Worm (Caenorhabditis elegans): ENCODE results near the gene oct-2.

oct-2 gene

ce11 chrX:11346155-11346554 is at the start of gene oct-2:
TSS of gene oct-2 (plus strand) at chrX:11346455.
- TF ChIP-seq nhr-67 (tag; optimal IDR thresholded peaks at IDR 0.05): no peak
- TF ChIP-seq jun-1 (tag; optimal IDR thresholded peaks at IDR 0.05): no peak
- no peak for TF ChIP-seq nhr-12 (tag; optimal IDR thresholded peaks at IDR 0.05)

- TF ChIP-seq elt-1 (tag; optimal IDR thresholded peaks at IDR 0.05) (no peak), ztf-4 (tag; optimal IDR thresholded peaks at IDR 0.05) (no peak), mdl-1 (tag; optimal IDR thresholded peaks at IDR 0.05) (no peak), egl-27 (tag; optimal IDR thresholded peaks at IDR 0.05) (no peak), mml-1 (tag; optimal IDR thresholded peaks at IDR 0.05) (no peak), eor-1 (tag; optimal IDR thresholded peaks at IDR 0.05) (no peak), fos-1 (tag; optimal IDR thresholded peaks at IDR 0.05) (no peak), nhr-11 (tag; optimal IDR thresholded peaks at IDR 0.05) (no peak), daf-12 (tag; optimal IDR thresholded peaks at IDR 0.05) (no peak), sea-2 (GFP tag; optimal IDR thresholded peaks at IDR 0.05) (no peak), aly-2 (tag; optimal IDR thresholded peaks at IDR 0.05) (no peak), hmg-11 (tag; optimal IDR thresholded peaks at IDR 0.05) (no peak), pqm-1 (tag; optimal IDR thresholded peaks at IDR 0.05) (no peak), nhr-28 (tag; optimal IDR thresholded peaks at IDR 0.05) (no peak), nhr-67 (tag; optimal IDR thresholded peaks at IDR 0.05) (no peak), tbx-2 (tag; optimal IDR thresholded peaks at IDR 0.05) (no peak)
Measured at ce11 chrX:11296683-11297365, 49.4 kb upstream of the oct-2 start, which contains the start of gene inx-2. TSS of gene inx-2 (minus strand) at chrX:11296733.

- TF ChIP-seq snpc-4 (tag; optimal IDR thresholded peaks at IDR 0.05) (peak; percentile 89), lsy-12 (tag; optimal IDR thresholded peaks at IDR 0.05) (peak; percentile 34), pha-4 (tag; optimal IDR thresholded peaks at IDR 0.05) (peak; percentile 93), egl-5 (tag; optimal IDR thresholded peaks at IDR 0.05) (peak; percentile 72), fkh-10 (GFP tag; optimal IDR thresholded peaks at IDR 0.05) (peak; percentile 12), fkh-2 (tag; optimal IDR thresholded peaks at IDR 0.05) (no peak), ceh-82 (tag; optimal IDR thresholded peaks at IDR 0.05) (no peak), ztf-4 (tag; optimal IDR thresholded peaks at IDR 0.05) (no peak), elt-1 (tag; optimal IDR thresholded peaks at IDR 0.05) (peak; percentile 36), unc-39 (tag; optimal IDR thresholded peaks at IDR 0.05) (no peak), nhr-76 (tag; optimal IDR thresholded peaks at IDR 0.05) (no peak), nfya-1 (tag; optimal IDR thresholded peaks at IDR 0.05; ENCODE audit: insufficient read depth) (peak; percentile 87), mml-1 (tag; optimal IDR thresholded peaks at IDR 0.05) (no peak), zag-1 (tag; optimal IDR thresholded peaks at IDR 0.05) (no peak), ceh-16 (tag; optimal IDR thresholded peaks at IDR 0.05) (no peak), daf-12 (tag; optimal IDR thresholded peaks at IDR 0.05) (no peak), nhr-237 (tag; optimal IDR thresholded peaks at IDR 0.05) (no peak), skn-1 (tag; optimal IDR thresholded peaks at IDR 0.05) (peak; percentile 45), elt-3 (tag; optimal IDR thresholded peaks at IDR 0.05) (peak in 1 of 3 experiments; percentile 7), fos-1 (tag; optimal IDR thresholded peaks at IDR 0.05) (no peak), jun-1 (tag; optimal IDR thresholded peaks at IDR 0.05) (peak; percentile 72), nhr-43 (tag; optimal IDR thresholded peaks at IDR 0.05; ENCODE audit: poor library complexity, severe bottlenecking) (peak; percentile 40), ZK546.5 (tag; optimal IDR thresholded peaks at IDR 0.05) (no peak), R02D3.7 (tag; optimal IDR thresholded peaks at IDR 0.05) (no peak), nhr-25 (tag; optimal IDR thresholded peaks at IDR 0.05) (peak; percentile 89), tbx-2 (tag; optimal IDR thresholded peaks at IDR 0.05) (peak; percentile 57), lin-15B (tag; optimal IDR thresholded peaks at IDR 0.05) (peak; percentile 77), egl-27 (tag; optimal IDR thresholded peaks at IDR 0.05) (no peak), nhr-11 (tag; optimal IDR thresholded peaks at IDR 0.05) (no peak), ceh-28 (tag; optimal IDR thresholded peaks at IDR 0.05) (peak; percentile 28), pqm-1 (tag; optimal IDR thresholded peaks at IDR 0.05) (peak; percentile 71), ceh-9 (tag; optimal IDR thresholded peaks at IDR 0.05) (no peak), nhr-28 (tag; optimal IDR thresholded peaks at IDR 0.05) (no peak), nhr-23 (tag; optimal IDR thresholded peaks at IDR 0.05) (peak; percentile 68), hmg-11 (tag; optimal IDR thresholded peaks at IDR 0.05) (peak; percentile 91), lin-39 (tag; optimal IDR thresholded peaks at IDR 0.05) (peak; percentile 89), aly-2 (tag; optimal IDR thresholded peaks at IDR 0.05) (no peak), elt-2 (tag; optimal IDR thresholded peaks at IDR 0.05) (peak; percentile 81), mdl-1 (tag; optimal IDR thresholded peaks at IDR 0.05) (peak; percentile 36), eor-1 (tag; optimal IDR thresholded peaks at IDR 0.05) (no peak)
Measured at ce11 chrX:11299642-11300307, 46.5 kb upstream of the oct-2 start, which contains the start of the genes snrp-40.1 and F08G12.3. TSS of gene snrp-40.1 (minus strand) at chrX:11299784. TSS of gene F08G12.3 (plus strand) at chrX:11300257.
